Fruit fly (Drosophila melanogaster): Measurements from ENCODE around the gene Cul3.
A peak's percentile ranks its signal among the peaks of the same experiment; 100 is the strongest.

Cul3 gene

DNA sequence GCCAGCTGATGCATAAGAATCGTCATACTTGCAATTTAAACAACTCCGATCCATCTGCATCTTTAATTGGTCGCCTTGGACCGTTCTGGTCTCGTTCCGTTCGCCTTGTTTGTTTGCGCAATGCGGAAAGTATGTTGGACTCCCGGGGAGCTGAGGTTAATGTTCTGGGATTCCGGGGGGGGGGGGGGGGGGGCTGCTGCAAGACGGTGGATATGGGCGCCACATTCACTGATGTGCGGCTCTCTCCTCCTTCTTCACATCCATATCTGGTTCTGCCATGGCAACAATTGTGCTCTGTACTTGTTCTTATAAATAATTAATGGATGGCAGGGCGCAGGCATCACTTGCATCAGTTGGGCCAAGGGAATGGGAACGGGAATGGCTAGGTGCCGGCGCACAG, 28.4 kb downstream of the Cul3 start:
- TF ChIP-seq tai (GFP tag; optimal IDR thresholded peaks at IDR 0.05) (no peak), Hnf4 (GFP tag; optimal IDR thresholded peaks at IDR 0.05) (no peak), ey (GFP tag; optimal IDR thresholded peaks at IDR 0.05) (no peak), Dfd (GFP tag; optimal IDR thresholded peaks at IDR 0.05) (peak; percentile 83), brk (GFP tag; optimal IDR thresholded peaks at IDR 0.05) (no peak), woc (GFP tag; optimal IDR thresholded peaks at IDR 0.05) (no peak), Vsx2 (GFP tag; optimal IDR thresholded peaks at IDR 0.05; ENCODE audit: partially characterized antibody) (no peak)

Data from whole organism, wandering third instar larva.